Fruit fly (Drosophila melanogaster) whole organism, pupa: Measurements from ENCODE around the gene CG17124.

Experiments used
- CG13204 ChIP-seq: fragments of 200-800 bp; sonication (Bioruptor generic); optimal IDR thresholded peaks from 2 replicates; lab custom pipeline; 2018; ENCODE audit warnings: missing biosample characterization, mild to moderate bottlenecking, missing genetic modification characterization, moderate library complexity
- CG14655 ChIP-seq: fragments of 200-800 bp; sonication (Bioruptor generic); optimal IDR thresholded peaks from 3 replicates; lab custom pipeline; 2017; ENCODE audit warnings: mild to moderate bottlenecking, missing biosample characterization, missing genetic modification reagents, missing genetic modification characterization
- CG17806 ChIP-seq: fragments of 200-800 bp; sonication (Bioruptor generic); optimal IDR thresholded peaks from 2 replicates; lab custom pipeline; 2018; ENCODE audit warnings: missing biosample characterization, mild to moderate bottlenecking, missing genetic modification characterization, moderate library complexity
- CG4496 ChIP-seq: fragments of 200-800 bp; sonication (Bioruptor generic); IDR thresholded peaks from 3 replicates; pipeline ENCODE4 v1.3.6; 2022; ENCODE audit warnings: missing biosample characterization, missing genetic modification characterization
- CG8159 ChIP-seq: fragments of 200-800 bp; sonication (Bioruptor generic); optimal IDR thresholded peaks from 3 replicates; lab custom pipeline; 2018; ENCODE audit warnings: missing biosample characterization, mild to moderate bottlenecking, missing genetic modification characterization, moderate library complexity
- D1 ChIP-seq: fragments of 200-800 bp; sonication (Bioruptor generic); optimal IDR thresholded peaks from 2 replicates; lab custom pipeline; 2018; ENCODE audit warnings: missing biosample characterization, mild to moderate bottlenecking, missing genetic modification characterization, moderate library complexity
- EcR ChIP-seq: fragments of 200-800 bp; sonication (Bioruptor generic); optimal IDR thresholded peaks from 3 replicates; lab custom pipeline; 2019; ENCODE audit warnings: missing biosample characterization, missing genetic modification characterization, mild to moderate bottlenecking, moderate library complexity, missing genetic modification reagents
- Ets98B ChIP-seq: fragments of 200-800 bp; sonication (Bioruptor generic); IDR thresholded peaks from 2 replicates; pipeline ENCODE4 v1.3.6; 2022; ENCODE audit warnings: missing biosample characterization, missing genetic modification characterization
- Pif1A ChIP-seq: fragments of 200-800 bp; sonication (Bioruptor generic); optimal IDR thresholded peaks from 3 replicates; lab custom pipeline; 2016; ENCODE audit warnings: missing biosample characterization, missing genetic modification characterization
- Snoo ChIP-seq: fragments of 200-800 bp; sonication (Bioruptor generic); optimal IDR thresholded peaks from 3 replicates; lab custom pipeline; 2017; ENCODE audit warnings: missing biosample characterization, mild to moderate bottlenecking, missing genetic modification characterization, inconsistent platforms
- fd96Ca ChIP-seq: fragments of 200-800 bp; sonication (Bioruptor generic); IDR thresholded peaks from 3 replicates; pipeline ENCODE4 v1.3.6; 2022; ENCODE audit warnings: missing biosample characterization, missing genetic modification characterization
- gl ChIP-seq: fragments of 200-800 bp; sonication (Bioruptor generic); optimal IDR thresholded peaks from 2 replicates; lab custom pipeline; 2018; ENCODE audit warnings: missing biosample characterization, mild to moderate bottlenecking, missing genetic modification characterization
- rn ChIP-seq: fragments of 200-800 bp; sonication (Bioruptor generic); IDR thresholded peaks from 2 replicates; pipeline ENCODE4 v1.3.6; 2022; ENCODE audit warnings: missing biosample characterization, missing genetic modification characterization

dm6 chr2L:10735923-10736322 lies 20.2 kb downstream of the CG17124 start, which contains the start of gene Nup107:
- TF ChIP-seq Ets98B (GFP tag; lab: Robert Waterston, UW) (no peak), fd96Ca (GFP tag; lab: Robert Waterston, UW) (no peak), CG13204 (GFP tag; lab: Kevin White, UChicago) (no peak), rn (GFP tag; lab: Robert Waterston, UW) (no peak), CG17806 (tag; lab: Kevin White, UChicago) (no peak), CG4496 (GFP tag; lab: Robert Waterston, UW) (0 out of 3 replicates have a peak, but pooled peaks have one; percentile 16), D1 (no peak), CG8159 (tag; lab: Kevin White, UChicago) (no peak), Snoo (tag; lab: Kevin White, UChicago) (no peak), gl (tag; lab: Kevin White, UChicago) (no peak), EcR (GFP tag; lab: Kevin White, UChicago) (no peak), Pif1A (GFP tag; lab: Kevin White, UChicago) (no peak), CG14655 (GFP tag; lab: Kevin White, UChicago) (no peak)
